Worm (Caenorhabditis elegans) whole organism, L2 larva: ENCODE data around the gene K08F4.3.

Source experiments
- Y55F3AM.14 ChIP-seq: fragments of 200-800 bp; sonication (Bioruptor generic); optimal IDR thresholded peaks from 2 replicates; lab custom pipeline; 2018; ENCODE audit warnings: mild to moderate bottlenecking, missing genetic modification characterization, missing compliant biosample characterization
- elt-3 ChIP-seq: sonication (generic microtip); optimal IDR thresholded peaks from 2 replicates; lab custom pipeline; 2017; ENCODE audit warnings: missing biosample characterization, missing genetic modification characterization
- lsy-2 ChIP-seq, 2 experiments: fragments of 150-350 bp in 1 of 2; sonication (generic microtip) in 1 of 2; optimal IDR thresholded peaks; 2 replicates each; lab custom pipeline; 2014 to 2017; ENCODE audit warnings: missing biosample characterization in 2 of 2, missing genetic modification characterization in 2 of 2
- nhr-77 ChIP-seq: fragments of 150-350 bp; optimal IDR thresholded peaks from 2 replicates; lab custom pipeline; 2014; ENCODE audit warnings: missing biosample characterization, missing genetic modification characterization
- skn-1 ChIP-seq: sonication (generic microtip); optimal IDR thresholded peaks from 2 replicates; lab custom pipeline; 2017; ENCODE audit warnings: missing biosample characterization, missing genetic modification characterization
- sma-3 ChIP-seq: sonication (generic microtip); optimal IDR thresholded peaks from 2 replicates; lab custom pipeline; 2016; ENCODE audit warnings: missing genetic modification reagents, missing genetic modification characterization, missing compliant biosample characterization
- ztf-11 ChIP-seq: sonication (generic microtip); optimal IDR thresholded peaks from 2 replicates; lab custom pipeline; 2017; ENCODE audit warnings: missing biosample characterization, missing genetic modification characterization

- TF ChIP-seq ztf-11 = no peak
- no peak for TF ChIP-seq sma-3 (GFP tag; lab: Kevin White, UChicago)
- TF ChIP-seq elt-3 (tag; lab: Kevin White, UChicago) = no peak
- no peak for TF ChIP-seq nhr-77 (tag; lab: Kevin White, UChicago)
- no peak for TF ChIP-seq Y55F3AM.14 (GFP tag; lab: Kevin White, UChicago)
- no peak for TF ChIP-seq skn-1
- no peak for TF ChIP-seq lsy-2 (tag; optimal IDR thresholded peaks at IDR 0.05; lab: Kevin White, UChicago)
Measured at ce11 chrIV:10143640-10144039, 14.6 kb downstream of the K08F4.3 start, which contains the start of gene msp-38.
